Worm (Caenorhabditis elegans): ENCODE measurements around the gene srh-299.

Gene srh-299

DNA sequence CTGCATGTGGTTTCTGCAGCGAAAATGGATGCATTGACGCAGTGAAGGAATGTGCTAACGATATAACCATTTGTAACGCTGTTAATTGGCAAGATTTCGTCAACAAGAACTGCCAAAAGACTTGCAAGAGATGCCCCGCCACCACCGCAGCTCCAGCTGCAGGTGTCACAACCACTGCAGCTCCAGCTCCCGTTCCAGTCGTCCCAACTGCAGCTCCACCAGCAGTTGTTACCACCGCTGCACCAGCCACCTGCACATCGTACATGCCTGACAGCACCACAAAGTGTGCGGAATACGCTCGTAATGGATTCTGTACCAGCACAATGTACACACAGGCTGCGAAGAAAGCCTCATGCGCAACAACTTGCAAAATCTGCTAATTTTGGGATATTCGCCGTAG lies 49.5 kb downstream of the srh-299 start:
- TF ChIP-seq mes-2 (tag; optimal IDR thresholded peaks at IDR 0.05; ENCODE audit: poor library complexity, severe bottlenecking) (no peak), gei-8 (GFP tag; optimal IDR thresholded peaks at IDR 0.05) (no peak), nhr-28 (tag; optimal IDR thresholded peaks at IDR 0.05) (no peak), set-16 (GFP tag; IDR thresholded peaks at IDR 0.05) (peak; percentile 58)

DNA sequence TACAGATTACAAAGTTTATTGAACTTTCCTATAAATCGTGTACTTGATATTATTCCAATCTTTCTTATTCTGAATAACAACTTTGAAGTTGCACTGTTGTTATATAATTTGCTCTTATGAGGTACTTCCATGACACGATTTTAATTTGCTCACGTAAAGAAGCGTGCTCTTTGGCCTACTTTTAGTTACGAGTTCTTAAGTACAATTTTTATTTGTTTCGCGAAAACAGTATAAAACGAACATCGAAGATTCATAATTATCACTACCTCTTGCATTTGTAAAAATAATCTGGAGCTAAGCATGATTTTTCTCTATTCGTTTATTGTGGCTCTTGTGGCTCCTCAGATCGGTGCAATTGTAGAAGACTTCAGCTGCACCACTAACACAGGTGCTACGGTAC lies 50.6 kb downstream of the srh-299 start, which contains the start of gene F35E8.7:
F35E8.7 (plus strand) TSS at position 301 of the 400 bp plus-strand sequence.
- TF ChIP-seq zfp-2 (tag; optimal IDR thresholded peaks at IDR 0.05) (no peak), mxl-2 (GFP tag; conservative IDR thresholded peaks at IDR 0.05) (no peak), madf-5 (GFP tag; IDR thresholded peaks at IDR 0.05) (no peak)

All from whole organism, L4 larva.